Worm (Caenorhabditis elegans): ENCODE measurements around the gene srb-5.
A peak's percentile ranks its signal among the peaks of the same experiment; 100 is the strongest.

The srb-5 gene

ce11 chrII:5181497-5181896 is 18.3 kb upstream of the srb-5 start (continued):
- TF ChIP-seq eor-1 (tag; optimal IDR thresholded peaks at IDR 0.05) (no peak), jun-1 (tag; optimal IDR thresholded peaks at IDR 0.05) (peak; percentile 59), nhr-67 (tag; optimal IDR thresholded peaks at IDR 0.05) (no peak), ceh-16 (tag; optimal IDR thresholded peaks at IDR 0.05) (no peak), lin-15B (tag; optimal IDR thresholded peaks at IDR 0.05) (peak; percentile 37), unc-39 (tag; optimal IDR thresholded peaks at IDR 0.05) (no peak), ztf-4 (tag; optimal IDR thresholded peaks at IDR 0.05) (peak; percentile 46), nhr-77 (tag; optimal IDR thresholded peaks at IDR 0.05) (no peak)

ce11 chrII:5180272-5180671 is 17.1 kb upstream of the srb-5 start:
- no peak for TF ChIP-seq ceh-9 (tag; optimal IDR thresholded peaks at IDR 0.05)
- peak; percentile 48 for TF ChIP-seq ama-1 (optimal IDR thresholded peaks at IDR 0.05)

ce11 chrII:5178609-5179008 is 15.4 kb upstream of the srb-5 start:
- TF ChIP-seq elt-2 (tag; optimal IDR thresholded peaks at IDR 0.05) (peak; percentile 28), nhr-43 (tag; optimal IDR thresholded peaks at IDR 0.05; ENCODE audit: poor library complexity, severe bottlenecking) (peak; percentile 36), elt-3 (tag; optimal IDR thresholded peaks at IDR 0.05) (no peak), daf-12 (tag; optimal IDR thresholded peaks at IDR 0.05) (no peak), lsy-12 (tag; optimal IDR thresholded peaks at IDR 0.05) (no peak), ama-1 (optimal IDR thresholded peaks at IDR 0.05) (peak; percentile 23)

ce11 chrII:5177902-5178301 is 14.7 kb upstream of the srb-5 start, which contains the start of gene C27D6.12:
Gene C27D6.12 (minus strand): TSS chrII:5178002.
- TF ChIP-seq egl-27 (tag; optimal IDR thresholded peaks at IDR 0.05): no peak
- no peak for TF ChIP-seq lin-39 (tag; optimal IDR thresholded peaks at IDR 0.05)
- TF ChIP-seq fos-1 (tag; optimal IDR thresholded peaks at IDR 0.05): no peak
- no peak for TF ChIP-seq fkh-2 (tag; optimal IDR thresholded peaks at IDR 0.05)
- no peak for TF ChIP-seq nhr-67 (tag; optimal IDR thresholded peaks at IDR 0.05)
- no peak for TF ChIP-seq eor-1 (tag; optimal IDR thresholded peaks at IDR 0.05)
- TF ChIP-seq nhr-12 (tag; optimal IDR thresholded peaks at IDR 0.05): no peak
- no peak for TF ChIP-seq nhr-77 (tag; optimal IDR thresholded peaks at IDR 0.05)
- TF ChIP-seq mml-1 (tag; optimal IDR thresholded peaks at IDR 0.05): no peak
- TF ChIP-seq hmg-11 (tag; optimal IDR thresholded peaks at IDR 0.05): no peak
- TF ChIP-seq nhr-43 (tag; optimal IDR thresholded peaks at IDR 0.05; ENCODE audit: poor library complexity, severe bottlenecking): no peak
- no peak for TF ChIP-seq R02D3.7 (tag; optimal IDR thresholded peaks at IDR 0.05)
- TF ChIP-seq nhr-76 (tag; optimal IDR thresholded peaks at IDR 0.05): no peak

- TF ChIP-seq elt-1 (tag; optimal IDR thresholded peaks at IDR 0.05): no peak
- no peak for TF ChIP-seq ZK546.5 (tag; optimal IDR thresholded peaks at IDR 0.05)
- no peak for TF ChIP-seq nhr-11 (tag; optimal IDR thresholded peaks at IDR 0.05)
- TF ChIP-seq hmg-11 (tag; optimal IDR thresholded peaks at IDR 0.05): no peak
- TF ChIP-seq unc-39 (tag; optimal IDR thresholded peaks at IDR 0.05): no peak
Measured at ce11 chrII:5176934-5177333, 13.8 kb upstream of the srb-5 start.

ce11 chrII:5174370-5174769 is 11.2 kb upstream of the srb-5 start, which contains the start of gene C27D6.3:
Gene C27D6.3 (minus strand): TSS chrII:5174470.
- TF ChIP-seq R02D3.7 (tag; optimal IDR thresholded peaks at IDR 0.05) (no peak), nhr-12 (tag; optimal IDR thresholded peaks at IDR 0.05) (no peak), nhr-43 (tag; optimal IDR thresholded peaks at IDR 0.05; ENCODE audit: poor library complexity, severe bottlenecking) (no peak), nhr-28 (tag; optimal IDR thresholded peaks at IDR 0.05) (no peak), mdl-1 (tag; optimal IDR thresholded peaks at IDR 0.05) (no peak)

- TF ChIP-seq nhr-237 (tag; optimal IDR thresholded peaks at IDR 0.05) (no peak), fos-1 (tag; optimal IDR thresholded peaks at IDR 0.05) (no peak), nhr-28 (tag; optimal IDR thresholded peaks at IDR 0.05) (no peak), lin-39 (tag; optimal IDR thresholded peaks at IDR 0.05) (no peak), zag-1 (tag; optimal IDR thresholded peaks at IDR 0.05) (no peak), sea-2 (GFP tag; optimal IDR thresholded peaks at IDR 0.05) (no peak), ceh-16 (tag; optimal IDR thresholded peaks at IDR 0.05) (no peak), mdl-1 (tag; optimal IDR thresholded peaks at IDR 0.05) (no peak), nhr-77 (tag; optimal IDR thresholded peaks at IDR 0.05) (no peak), aly-2 (tag; optimal IDR thresholded peaks at IDR 0.05) (no peak), elt-2 (tag; optimal IDR thresholded peaks at IDR 0.05) (no peak), pqm-1 (tag; optimal IDR thresholded peaks at IDR 0.05) (no peak), nhr-23 (tag; optimal IDR thresholded peaks at IDR 0.05) (no peak), elt-3 (tag; optimal IDR thresholded peaks at IDR 0.05) (no peak), unc-62 (GFP tag; optimal IDR thresholded peaks at IDR 0.05) (no peak)
Measured at ce11 chrII:5172451-5172850, 9.3 kb upstream of the srb-5 start, which contains the start of gene C27D6.1. Gene C27D6.1 (plus strand): TSS chrII:5172751.
